Worm (Caenorhabditis elegans) whole organism, L1 larva: Measurements from ENCODE around the gene T06E4.7.

Experiments
- C16A3.4 ChIP-seq: fragments of 150-350 bp; optimal IDR thresholded peaks from 2 replicates; lab custom pipeline; 2014; ENCODE audit warnings: missing biosample characterization, missing genetic modification characterization
- ama-1 ChIP-seq: fragments of 150-350 bp; optimal IDR thresholded peaks from 2 replicates; lab custom pipeline; 2014
- blmp-1 ChIP-seq: fragments of 150-350 bp; optimal IDR thresholded peaks from 2 replicates; lab custom pipeline; 2014; ENCODE audit warnings: missing biosample characterization, missing genetic modification characterization
- dpl-1 ChIP-seq, 3 experiments: fragments of 150-350 bp in 2 of 3; sonication (generic microtip) in 1 of 3; optimal IDR thresholded peaks; 2 replicates each; lab custom pipeline; 2014 to 2017; ENCODE audit warnings: missing biosample characterization in 3 of 3, missing genetic modification characterization in 3 of 3, missing genetic modification reagents in 3 of 3
- dsc-1 ChIP-seq: sonication (generic microtip); optimal IDR thresholded peaks from 2 replicates; lab custom pipeline; 2016; ENCODE audit warnings: mild to moderate bottlenecking, missing genetic modification characterization, missing compliant biosample characterization
- efl-1 ChIP-seq, 4 experiments: fragments of 150-350 bp; optimal IDR thresholded peaks in 3 of 4; peaks in 1 of 4; 1 replicate in 1 of 4; 2 replicates in 3 of 4; lab custom pipeline; 2014; ENCODE audit warnings: missing biosample characterization in 2 of 4, missing genetic modification characterization in 2 of 4, missing genetic modification reagents in 2 of 4
- egl-27 ChIP-seq, 2 experiments: fragments of 150-350 bp in 1 of 2; sonication (generic microtip); optimal IDR thresholded peaks; 3 replicates each; lab custom pipeline; 2017 to 2018; ENCODE audit warnings: missing biosample characterization in 2 of 2, missing genetic modification characterization in 2 of 2, missing genetic modification reagents in 2 of 2
- elt-2 ChIP-seq: sonication (generic microtip); optimal IDR thresholded peaks from 2 replicates; lab custom pipeline; 2016; ENCODE audit warnings: missing genetic modification characterization, mild to moderate bottlenecking, inconsistent platforms, missing compliant biosample characterization, missing genetic modification reagents
- hpl-2 ChIP-seq: fragments of 150-350 bp; optimal IDR thresholded peaks from 2 replicates; lab custom pipeline; 2014; ENCODE audit warnings: missing biosample characterization, missing genetic modification reagents, missing genetic modification characterization
- lin-14 ChIP-seq: fragments of 200-800 bp; sonication (Bioruptor generic); optimal IDR thresholded peaks from 2 replicates; lab custom pipeline; 2018; ENCODE audit warnings: mild to moderate bottlenecking, missing genetic modification characterization, moderate library complexity, missing compliant biosample characterization
- lin-35 ChIP-seq, 2 experiments: fragments of 150-350 bp; optimal IDR thresholded peaks; 2 replicates each; lab custom pipeline; 2014; ENCODE audit warnings: missing biosample characterization in 2 of 2, missing genetic modification characterization in 2 of 2, missing genetic modification reagents in 2 of 2
- lsy-2 ChIP-seq, 2 experiments: fragments of 150-350 bp; optimal IDR thresholded peaks; 2 replicates each; lab custom pipeline; 2014; ENCODE audit warnings: missing biosample characterization in 2 of 2, missing genetic modification characterization in 2 of 2
- mef-2 ChIP-seq: fragments of 150-350 bp; optimal IDR thresholded peaks from 2 replicates; lab custom pipeline; 2014; ENCODE audit warnings: missing biosample characterization, missing genetic modification characterization
- nhr-20 ChIP-seq: sonication (generic microtip); optimal IDR thresholded peaks from 2 replicates; lab custom pipeline; 2016; ENCODE audit warnings: mild to moderate bottlenecking, missing genetic modification characterization, missing compliant biosample characterization
- nhr-47 ChIP-seq: sonication (generic microtip); optimal IDR thresholded peaks from 2 replicates; lab custom pipeline; 2016; ENCODE audit warnings: mild to moderate bottlenecking, missing genetic modification characterization, moderate library complexity, missing compliant biosample characterization
- nhr-76 ChIP-seq: sonication (generic microtip); optimal IDR thresholded peaks from 2 replicates; lab custom pipeline; 2017; ENCODE audit warnings: missing biosample characterization, missing genetic modification characterization
- nhr-85 ChIP-seq: sonication (generic microtip); peaks from one replicate; lab custom pipeline; 2016; ENCODE audit warnings: missing genetic modification characterization, inconsistent platforms, missing compliant biosample characterization
- pqm-1 ChIP-seq: sonication (generic microtip); optimal IDR thresholded peaks from 3 replicates; lab custom pipeline; 2017; ENCODE audit warnings: missing biosample characterization, missing genetic modification characterization
- skn-1 ChIP-seq: fragments of 150-350 bp; optimal IDR thresholded peaks from 2 replicates; lab custom pipeline; 2014; ENCODE audit warnings: missing biosample characterization, missing genetic modification characterization
- snpc-4 ChIP-seq: fragments of 150-350 bp; optimal IDR thresholded peaks from 2 replicates; lab custom pipeline; 2014; ENCODE audit warnings: missing biosample characterization, missing genetic modification characterization
- sptf-1 ChIP-seq: fragments of 150-350 bp; optimal IDR thresholded peaks from 2 replicates; lab custom pipeline; 2014; ENCODE audit warnings: missing biosample characterization, missing genetic modification characterization
- unc-130 ChIP-seq: fragments of 150-350 bp; optimal IDR thresholded peaks from 2 replicates; lab custom pipeline; 2017; ENCODE audit warnings: missing biosample characterization, missing genetic modification characterization, inconsistent platforms
- ztf-11 ChIP-seq, 2 experiments: sonication (generic microtip); optimal IDR thresholded peaks; 2 replicates each; lab custom pipeline; 2016 to 2017; ENCODE audit warnings: missing genetic modification characterization in 2 of 2, missing biosample characterization in 1 of 2, missing compliant biosample characterization in 1 of 2

Gene T06E4.7

DNA sequence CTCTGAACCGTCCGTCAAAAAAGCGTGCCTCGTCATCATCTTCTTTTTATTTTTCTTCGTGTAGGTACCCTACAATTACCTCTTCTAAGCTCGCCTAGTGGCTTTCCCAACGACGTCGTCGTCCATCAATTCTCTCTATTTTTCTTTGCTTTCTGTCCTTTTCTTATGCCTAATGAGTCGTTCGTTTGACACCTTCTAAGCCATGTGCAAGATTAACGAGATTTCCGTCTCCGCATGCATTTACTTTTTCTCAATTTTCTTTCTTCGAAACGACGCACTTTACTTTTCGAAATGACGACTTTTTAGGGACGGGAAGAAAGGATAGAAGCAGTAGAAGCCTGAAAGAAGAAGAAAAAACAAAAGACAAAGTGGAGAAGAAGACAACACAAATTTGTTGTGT is 40.2 kb downstream of the T06E4.7 start, which contains the start of gene ZK287.1:
Gene ZK287.1, plus strand, starts transcription at position 301 of the 400 bp plus-strand sequence.
- TF ChIP-seq blmp-1 (tag; lab: Kevin White, UChicago): no peak
- no peak for TF ChIP-seq sptf-1 (tag; lab: Kevin White, UChicago)
- TF ChIP-seq pqm-1 (tag; lab: Kevin White, UChicago): no peak
- no peak for TF ChIP-seq nhr-20 (tag; lab: Kevin White, UChicago)
- TF ChIP-seq nhr-85 (tag; lab: Kevin White, UChicago): no peak
- no peak for TF ChIP-seq ama-1 (lab: Kevin White, UChicago)
- peak; percentile 49 for TF ChIP-seq lin-14

DNA sequence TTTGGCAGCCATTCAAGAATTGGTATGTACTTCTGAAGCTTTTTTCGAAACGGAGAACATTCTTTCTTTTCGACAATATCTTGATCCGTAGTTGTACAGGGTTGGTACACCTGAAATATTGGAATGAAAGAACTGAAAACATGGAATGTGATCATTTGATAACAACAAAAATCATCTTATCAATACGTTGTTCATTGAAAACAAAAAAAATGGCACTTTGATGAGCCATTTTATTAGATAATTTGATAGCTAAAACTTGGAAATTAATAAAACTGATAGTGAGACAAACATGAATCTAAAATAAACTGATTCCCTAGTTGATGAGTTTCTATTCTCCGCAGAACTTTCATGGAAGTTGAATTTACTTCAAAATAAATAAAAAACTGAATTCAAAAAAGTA is 46.3 kb downstream of the T06E4.7 start:
- TF ChIP-seq hpl-2 (GFP tag; lab: Kevin White, UChicago) (no peak), elt-2 (tag; lab: Kevin White, UChicago) (peak; percentile 49), lsy-2 (tag; optimal IDR thresholded peaks at IDR 0.05; lab: Kevin White, UChicago) (no peak)

DNA sequence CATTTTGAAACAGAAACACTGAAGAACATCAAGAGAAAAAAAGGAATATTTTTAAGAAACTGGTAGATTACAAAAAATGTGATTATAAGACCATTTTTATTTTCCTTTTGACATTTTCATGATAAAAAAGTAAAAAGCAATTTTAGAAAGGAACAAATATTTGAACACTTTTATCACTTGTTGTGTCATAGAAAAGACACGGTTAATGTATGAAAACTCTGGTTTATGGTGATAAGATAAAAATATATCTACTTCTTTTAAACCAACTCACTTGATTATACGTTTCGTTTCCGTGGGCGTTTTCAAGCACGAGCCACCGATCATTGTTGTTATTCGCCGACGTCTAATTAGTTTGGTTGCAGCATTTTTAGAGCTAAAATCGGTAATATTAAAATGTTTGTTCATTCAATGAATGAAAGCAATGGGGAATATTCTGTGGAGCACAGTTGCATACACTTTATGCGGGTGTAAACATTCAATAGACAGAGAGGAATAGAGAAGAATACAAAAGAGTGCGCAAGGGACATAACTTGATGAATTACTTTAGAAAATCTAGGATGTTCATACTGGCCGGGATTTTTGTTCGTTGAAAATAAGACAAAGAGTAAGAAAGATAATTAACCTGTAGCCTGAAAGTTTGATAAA is 47.1 kb downstream of the T06E4.7 start, which contains the start of gene sulp-8:
Gene sulp-8, minus strand, starts transcription at position 469 of the 645 bp plus-strand sequence.
- no peak for TF ChIP-seq nhr-76 (tag; lab: Kevin White, UChicago)
- TF ChIP-seq nhr-47: no peak
- no peak for TF ChIP-seq mef-2 (tag; lab: Kevin White, UChicago)
- TF ChIP-seq dsc-1: no peak
- no peak for TF ChIP-seq unc-130 (tag; lab: Kevin White, UChicago)
- TF ChIP-seq lin-35 (GFP tag; optimal IDR thresholded peaks at IDR 0.05; lab: Kevin White, UChicago): peak in 1 of 2 experiments; percentile 13
- no peak for TF ChIP-seq skn-1 (tag; lab: Kevin White, UChicago)
- peak; percentile 33 for TF ChIP-seq elt-2 (tag; lab: Kevin White, UChicago)
- no peak for TF ChIP-seq ztf-11 (tag; optimal IDR thresholded peaks at IDR 0.05; lab: Kevin White, UChicago)
- no peak for TF ChIP-seq egl-27 (tag; optimal IDR thresholded peaks at IDR 0.05; lab: Kevin White, UChicago)
- TF ChIP-seq dpl-1 (GFP tag; optimal IDR thresholded peaks at IDR 0.05; lab: Kevin White, UChicago): peak in 1 of 3 experiments; percentile 12
- no peak for TF ChIP-seq snpc-4
- TF ChIP-seq efl-1 (optimal IDR thresholded peaks at IDR 0.05; lab: Kevin White, UChicago): no peak
- no peak for TF ChIP-seq efl-1 (GFP tag; optimal IDR thresholded peaks at IDR 0.05 in 1 of 2; lab: Kevin White, UChicago)
- no peak for TF ChIP-seq C16A3.4 (tag; lab: Kevin White, UChicago)
